Worm (Caenorhabditis elegans): Measurements from ENCODE around the gene shw-3.

shw-3 gene

DNA sequence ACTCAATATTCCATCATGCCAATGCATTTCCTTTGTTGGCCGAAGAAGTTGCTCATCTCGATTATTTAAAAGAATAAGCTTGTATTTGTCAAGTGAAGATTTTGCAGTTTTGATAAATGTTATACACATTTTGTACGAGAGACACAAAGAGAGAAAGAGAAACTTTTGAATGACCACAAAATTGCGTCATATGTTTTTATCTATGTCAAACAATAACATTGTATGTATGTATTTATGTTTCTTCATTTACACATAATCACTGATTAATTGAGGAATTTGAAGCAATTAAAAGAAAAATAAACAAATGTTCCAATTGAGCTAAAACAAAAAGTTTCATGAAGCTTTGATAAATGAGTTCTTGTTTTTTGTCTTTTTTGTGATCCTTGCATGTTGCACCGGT, 23.8 kb downstream of the shw-3 start, which contains the start of gene hrg-9:
hrg-9 (minus strand) TSS at position 152 of the 400 bp plus-strand sequence.
- TF ChIP-seq unc-130 (GFP tag; optimal IDR thresholded peaks at IDR 0.05), result no peak
- no peak for TF ChIP-seq let-607 (tag; optimal IDR thresholded peaks at IDR 0.05)
- no peak for TF ChIP-seq ceh-40 (GFP tag; IDR thresholded peaks at IDR 0.05)
- TF ChIP-seq madf-8 (GFP tag; conservative IDR thresholded peaks at IDR 0.05), result no peak
- TF ChIP-seq egrh-3 (GFP tag; IDR thresholded peaks at IDR 0.05), result no peak
- no peak for TF ChIP-seq mes-4 (tag; optimal IDR thresholded peaks at IDR 0.05)
- no peak for TF ChIP-seq him-1 (tag; optimal IDR thresholded peaks at IDR 0.05)
- TF ChIP-seq F49E8.2 (tag; optimal IDR thresholded peaks at IDR 0.05; ENCODE audit: insufficient read depth), result no peak
- TF ChIP-seq somi-1 (GFP tag; optimal IDR thresholded peaks at IDR 0.05), result no peak
- no peak for TF ChIP-seq ztf-25 (GFP tag; IDR thresholded peaks at IDR 0.05)

DNA sequence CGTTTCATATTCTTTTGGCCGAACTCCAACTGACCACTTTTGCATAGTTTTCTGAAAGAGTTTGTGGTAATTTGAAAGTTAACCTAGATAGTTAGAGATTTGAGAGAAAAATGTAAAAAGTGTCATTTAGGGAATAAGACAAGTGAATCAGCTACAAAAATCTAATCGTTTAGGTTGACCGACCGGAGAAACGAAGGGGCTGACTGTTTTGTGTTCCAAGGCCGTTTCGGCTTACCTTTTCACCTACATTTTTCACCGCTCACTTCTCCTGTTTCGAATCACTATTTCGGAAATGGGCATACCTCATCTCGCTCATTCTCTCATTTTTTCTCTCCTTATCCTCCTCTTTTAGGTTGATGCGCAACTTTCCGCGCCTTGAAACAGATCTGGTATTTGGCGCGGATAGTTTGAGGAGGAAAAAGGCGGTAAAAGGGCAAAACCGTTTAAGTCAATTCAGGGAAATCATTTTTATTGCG, 25.8 kb downstream of the shw-3 start, which contains the start of gene mpst-7:
mpst-7 (minus strand) TSS at position 51 of the 476 bp plus-strand sequence.
- TF ChIP-seq efl-1 (GFP tag; optimal IDR thresholded peaks at IDR 0.05) (peak; percentile 57), madf-6 (GFP tag; IDR thresholded peaks at IDR 0.05) (peak; percentile 36; the same call in 1 of the 2 replicates), chd-7 (tag; optimal IDR thresholded peaks at IDR 0.05) (no peak)

- no peak for TF ChIP-seq F57C9.4 (tag; optimal IDR thresholded peaks at IDR 0.05)
- TF ChIP-seq efl-1 (GFP tag; optimal IDR thresholded peaks at IDR 0.05), result no peak
- no peak for TF ChIP-seq egl-18 (GFP tag; IDR thresholded peaks at IDR 0.05)
- no peak for TF ChIP-seq lin-40 (tag; optimal IDR thresholded peaks at IDR 0.05)
- no peak for TF ChIP-seq madf-8 (GFP tag; conservative IDR thresholded peaks at IDR 0.05)
- TF ChIP-seq attf-6 (GFP tag; IDR thresholded peaks at IDR 0.05), result no peak
- TF ChIP-seq F49E8.2 (tag; optimal IDR thresholded peaks at IDR 0.05; ENCODE audit: insufficient read depth), result no peak
- no peak for TF ChIP-seq snpc-3.4 (tag; optimal IDR thresholded peaks at IDR 0.05)
- TF ChIP-seq hmg-1.2 (GFP tag; IDR thresholded peaks at IDR 0.05), result no peak
- TF ChIP-seq ztf-22 (GFP tag; optimal IDR thresholded peaks at IDR 0.05), result no peak
- no peak for TF ChIP-seq mxl-1 (tag; optimal IDR thresholded peaks at IDR 0.05)
- TF ChIP-seq pha-4 (tag; optimal IDR thresholded peaks at IDR 0.05), result no peak
- no peak for TF ChIP-seq B0261.1 (tag; optimal IDR thresholded peaks at IDR 0.05)
- no peak for TF ChIP-seq aptf-3 (GFP tag; IDR thresholded peaks at IDR 0.05)
- no peak for TF ChIP-seq nhr-120 (GFP tag; IDR thresholded peaks at IDR 0.05)
- no peak for TF ChIP-seq F52B5.7 (tag; optimal IDR thresholded peaks at IDR 0.05)
- no peak for TF ChIP-seq lin-35 (GFP tag; optimal IDR thresholded peaks at IDR 0.05)
Observed at ce11 chrV:12954261-12954660, 32.7 kb downstream of the shw-3 start.

ce11 chrV:12953702-12954101, 33.3 kb downstream of the shw-3 start, which contains the start of gene eif-3.K:
TSS of gene eif-3.K (plus strand) at chrV:12954002.
- TF ChIP-seq C17E4.6 (GFP tag; IDR thresholded peaks at IDR 0.05) (no peak), lag-1 (GFP tag; IDR thresholded peaks at IDR 0.05) (no peak), mcd-1 (GFP tag; IDR thresholded peaks at IDR 0.05) (no peak), Y56A3A.18 (GFP tag; IDR thresholded peaks at IDR 0.05) (no peak), snpc-4 (GFP tag; optimal IDR thresholded peaks at IDR 0.05) (no peak), snpc-4 (tag; optimal IDR thresholded peaks at IDR 0.05) (no peak), bed-2 (GFP tag; IDR thresholded peaks at IDR 0.05) (no peak), ZK185.1 (tag; optimal IDR thresholded peaks at IDR 0.05; ENCODE audit: poor library complexity, severe bottlenecking) (no peak), rec-8 (tag; optimal IDR thresholded peaks at IDR 0.05) (no peak), hlh-26 (GFP tag; conservative IDR thresholded peaks at IDR 0.05) (no peak), F57A8.1 (GFP tag; optimal IDR thresholded peaks at IDR 0.05) (no peak), lir-1 (GFP tag; conservative IDR thresholded peaks at IDR 0.05) (no peak), ceh-27 (GFP tag; optimal IDR thresholded peaks at IDR 0.05) (no peak), F23B12.7 (tag; optimal IDR thresholded peaks at IDR 0.05; ENCODE audit: insufficient read depth) (no peak), chd-7 (tag; optimal IDR thresholded peaks at IDR 0.05) (no peak)

Data from whole organism, young adult.